Worm (Caenorhabditis elegans) whole organism, midembryonic: ENCODE data around the gene npr-32.

ENCODE experiments used
- cog-1 ChIP-seq: sonication (generic microtip); optimal IDR thresholded peaks from 2 replicates; lab custom pipeline; 2016; ENCODE audit warnings: missing genetic modification characterization, missing compliant biosample characterization
- flt-1 ChIP-seq: fragments of 200-800 bp; sonication (Bioruptor generic); IDR thresholded peaks from 2 replicates; pipeline ENCODE4 v1.3.6; 2022; ENCODE audit warnings: missing genetic modification characterization, missing compliant biosample characterization
- med-1 ChIP-seq: sonication (generic microtip); optimal IDR thresholded peaks from 2 replicates; lab custom pipeline; 2017; ENCODE audit warnings: missing genetic modification characterization, mild to moderate bottlenecking, missing compliant biosample characterization, antibody characterized with exemption, missing genetic modification reagents; ENCODE audit not compliant: insufficient read depth
- ztf-23 ChIP-seq: fragments of 200-800 bp; sonication (Bioruptor generic); IDR thresholded peaks from 2 replicates; pipeline ENCODE4 v1.3.6; 2022; ENCODE audit warnings: missing genetic modification reagents, missing genetic modification characterization, missing compliant biosample characterization
- ztf-29 ChIP-seq: fragments of 200-800 bp; sonication (Bioruptor generic); IDR thresholded peaks from 2 replicates; pipeline ENCODE4 v1.3.6; 2022; ENCODE audit warnings: missing genetic modification reagents, missing genetic modification characterization, missing compliant biosample characterization

DNA sequence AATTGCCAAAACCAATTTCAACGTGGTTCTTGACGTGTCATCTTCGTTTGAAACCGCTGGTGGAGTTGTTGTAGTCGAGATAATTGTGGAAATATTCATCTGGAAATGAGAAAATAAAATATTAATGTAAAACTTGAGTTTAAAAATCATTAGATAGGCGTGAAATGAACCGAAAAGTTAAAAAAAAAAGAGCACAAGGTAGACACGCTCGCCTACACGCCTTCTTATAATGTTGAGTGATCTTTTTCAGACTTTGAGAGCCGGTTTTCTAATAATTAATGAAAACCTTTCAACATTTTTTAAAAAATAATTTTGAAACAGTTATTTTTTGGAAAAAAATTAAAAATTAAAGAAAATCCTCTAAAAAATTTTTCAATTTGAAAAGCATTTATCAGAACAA lies at the start of gene npr-32:
- TF ChIP-seq flt-1 (no peak), cog-1 (tag; lab: Kevin White, UChicago) (no peak), med-1 (GFP tag; lab: Kevin White, UChicago) (no peak), ztf-29 (GFP tag; lab: Robert Waterston, UW) (no peak), ztf-23 (GFP tag; lab: Robert Waterston, UW) (no peak)
